Fruit fly (Drosophila melanogaster): ENCODE results near the gene Spn28F.

dm6 chr2L:8205871-8206270 is 35.7 kb downstream of the Spn28F start, which contains the start of gene CG8419:
- TF ChIP-seq psq (optimal IDR thresholded peaks at IDR 0.05) = no peak
- no peak for TF ChIP-seq Dll (optimal IDR thresholded peaks at IDR 0.05)
- TF ChIP-seq pan (optimal IDR thresholded peaks at IDR 0.05) = no peak
- TF ChIP-seq CG8478 (optimal IDR thresholded peaks at IDR 0.05) = no peak
- no peak for TF ChIP-seq usp (GFP tag; optimal IDR thresholded peaks at IDR 0.05)
- no peak for TF ChIP-seq EcR (GFP tag; optimal IDR thresholded peaks at IDR 0.05)
